Worm (Caenorhabditis elegans): ENCODE measurements around the gene F30H5.3.

- TF ChIP-seq aly-2 (tag; optimal IDR thresholded peaks at IDR 0.05) (no peak), nhr-11 (tag; optimal IDR thresholded peaks at IDR 0.05) (no peak), egl-27 (tag; optimal IDR thresholded peaks at IDR 0.05) (no peak), elt-3 (tag; optimal IDR thresholded peaks at IDR 0.05) (no peak), R02D3.7 (tag; optimal IDR thresholded peaks at IDR 0.05) (no peak), nhr-77 (tag; optimal IDR thresholded peaks at IDR 0.05) (no peak), nhr-12 (tag; optimal IDR thresholded peaks at IDR 0.05) (no peak), skn-1 (tag; optimal IDR thresholded peaks at IDR 0.05) (no peak), ztf-4 (tag; optimal IDR thresholded peaks at IDR 0.05) (no peak)
Observed at ce11 chrIII:509045-509444, 3.0 kb downstream of the F30H5.3 start.
